Worm (Caenorhabditis elegans) whole organism, L3 larva: ENCODE results near the gene cpsf-2.

Experiments
- egl-27 ChIP-seq: sonication (generic microtip); optimal IDR thresholded peaks from 4 replicates; lab custom pipeline; 2017; ENCODE audit warnings: missing biosample characterization, missing genetic modification reagents, missing genetic modification characterization
- elt-2 ChIP-seq: sonication (generic microtip); optimal IDR thresholded peaks from 2 replicates; lab custom pipeline; 2016; ENCODE audit warnings: missing genetic modification reagents, mild to moderate bottlenecking, missing genetic modification characterization, missing compliant biosample characterization
- nfya-1 ChIP-seq: sonication (generic microtip); optimal IDR thresholded peaks from 2 replicates; lab custom pipeline; 2017; ENCODE audit warnings: missing genetic modification characterization, mild to moderate bottlenecking, missing compliant biosample characterization, antibody characterized with exemption, moderate library complexity; ENCODE audit not compliant: insufficient read depth
- ztf-11 ChIP-seq: fragments of 150-350 bp; optimal IDR thresholded peaks from 2 replicates; lab custom pipeline; 2014; ENCODE audit warnings: missing biosample characterization, missing genetic modification characterization

DNA sequence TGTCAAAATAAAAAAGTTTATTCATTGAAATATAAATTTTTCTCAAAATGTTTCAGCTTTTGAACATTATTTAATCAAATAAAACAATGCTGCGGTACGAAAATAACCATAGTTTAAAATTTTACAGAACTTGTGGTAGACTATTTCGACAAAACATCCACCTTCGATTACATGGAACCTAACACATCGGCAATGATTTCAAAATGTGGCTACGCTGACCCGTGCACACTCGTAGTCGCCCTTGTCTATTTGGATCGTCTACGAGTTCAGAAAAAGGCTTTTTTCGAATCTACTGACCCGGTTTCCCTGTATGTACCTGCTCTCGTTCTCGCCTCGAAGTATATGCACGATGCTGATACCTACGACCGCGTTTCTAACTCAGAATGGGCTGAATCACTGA lies 18.1 kb downstream of the cpsf-2 start:
- TF ChIP-seq elt-2 (tag; lab: Kevin White, UChicago) (no peak), nfya-1 (tag; lab: Kevin White, UChicago) (no peak), egl-27 (no peak), ztf-11 (tag; lab: Kevin White, UChicago) (no peak)
